Worm (Caenorhabditis elegans): ENCODE results near the gene lec-2.

DNA sequence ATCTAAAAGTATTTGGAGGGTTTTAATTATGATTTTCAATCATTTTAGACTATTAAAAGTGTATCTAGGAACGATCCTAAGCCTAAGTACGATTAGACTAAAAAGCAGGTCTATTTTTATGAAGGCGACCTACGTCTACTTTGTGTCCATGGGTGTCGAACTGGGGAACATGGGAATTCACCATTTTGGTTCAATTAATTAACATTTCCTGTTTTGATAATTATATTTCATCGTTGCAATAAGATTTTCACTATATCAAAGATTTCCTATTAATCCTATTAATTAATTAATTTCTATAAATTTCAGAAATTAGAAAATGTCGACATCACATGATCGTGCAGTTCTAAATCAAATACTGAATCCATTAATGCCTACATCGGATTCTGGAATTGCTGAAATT, 13.9 kb upstream of the lec-2 start, which contains the start of gene ttc-36:
- TF ChIP-seq lin-13 (GFP tag; optimal IDR thresholded peaks at IDR 0.05), result no peak
- TF ChIP-seq nhr-11 (tag; optimal IDR thresholded peaks at IDR 0.05), result no peak
- no peak for TF ChIP-seq mep-1 (tag; optimal IDR thresholded peaks at IDR 0.05)
